Fruit fly (Drosophila melanogaster) whole organism, larva: ENCODE data around the gene CAH7.

ENCODE experiments used
- noc ChIP-seq: fragments of 200-800 bp; sonication (Bioruptor generic); optimal IDR thresholded peaks from 3 replicates; lab custom pipeline; 2019; ENCODE audit warnings: missing biosample characterization, mild to moderate bottlenecking, missing genetic modification characterization, moderate library complexity

CAH7 gene

DNA sequence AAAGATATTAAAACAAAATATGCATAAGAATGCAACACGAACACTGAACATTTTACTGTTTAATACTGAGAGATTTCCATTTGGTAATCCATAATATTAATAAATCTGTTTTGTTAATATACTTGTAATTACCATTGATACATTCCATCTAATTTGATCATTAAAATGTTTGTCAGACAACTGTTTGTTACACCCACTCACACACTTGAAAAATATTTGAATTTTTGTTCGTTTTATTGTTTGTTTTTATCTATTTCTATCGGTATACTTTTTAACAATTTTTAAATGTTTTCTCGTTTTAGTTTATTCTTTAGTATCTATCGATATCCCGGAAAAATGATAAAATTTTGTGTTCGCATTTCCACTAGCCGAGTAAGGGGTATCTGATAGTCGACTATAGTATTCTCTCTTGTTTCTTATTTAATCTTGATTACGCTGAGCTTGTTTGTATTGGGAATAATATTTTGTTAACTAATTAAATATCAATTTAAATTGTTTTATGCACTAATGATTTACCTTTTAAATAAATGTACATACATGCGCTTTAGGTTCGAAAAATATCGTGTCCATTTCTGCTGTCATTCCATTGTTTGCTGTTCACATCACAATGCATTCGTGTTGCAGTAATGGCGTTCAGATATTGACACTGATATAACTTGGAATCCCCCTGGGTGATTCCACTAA is 39.9 kb downstream of the CAH7 start, which contains the start of gene CG34303:
Gene CG34303, minus strand, starts transcription at position 51 of the 684 bp plus-strand sequence.
- TF ChIP-seq noc: no peak

DNA sequence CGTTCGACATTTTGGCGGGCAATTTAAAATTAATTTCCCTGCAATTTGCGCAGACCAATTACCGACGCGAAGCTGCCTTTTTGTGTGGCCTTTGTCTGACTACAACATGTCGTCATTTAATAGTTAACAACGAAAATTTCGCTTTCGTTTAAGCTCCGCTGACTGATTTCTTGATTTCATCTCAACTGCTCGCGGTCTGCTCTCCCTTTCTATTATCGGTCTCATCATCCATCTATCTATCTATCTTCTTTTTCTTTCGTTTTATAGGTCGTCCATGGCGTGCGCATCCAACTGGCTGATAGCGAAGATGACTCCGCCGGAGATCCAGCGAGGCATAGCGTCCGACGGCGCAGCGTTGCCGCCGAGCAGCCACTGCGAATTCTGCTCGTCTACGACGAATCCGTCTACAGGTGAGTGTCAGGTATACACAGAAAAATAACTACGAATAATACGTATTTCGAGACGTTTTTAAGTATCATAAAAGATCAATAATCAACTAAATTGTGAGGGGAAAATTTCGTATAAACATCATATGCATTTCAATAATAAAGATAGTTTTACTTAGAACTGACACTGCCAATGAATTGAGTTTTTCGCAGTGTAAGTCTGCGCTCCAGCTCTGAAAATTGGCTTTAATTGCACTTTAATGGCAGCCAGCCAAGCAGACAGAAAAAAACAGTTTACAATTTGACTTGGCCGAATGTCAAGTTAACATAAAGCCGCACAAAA is 42.1 kb downstream of the CAH7 start:
- no peak for TF ChIP-seq noc

DNA sequence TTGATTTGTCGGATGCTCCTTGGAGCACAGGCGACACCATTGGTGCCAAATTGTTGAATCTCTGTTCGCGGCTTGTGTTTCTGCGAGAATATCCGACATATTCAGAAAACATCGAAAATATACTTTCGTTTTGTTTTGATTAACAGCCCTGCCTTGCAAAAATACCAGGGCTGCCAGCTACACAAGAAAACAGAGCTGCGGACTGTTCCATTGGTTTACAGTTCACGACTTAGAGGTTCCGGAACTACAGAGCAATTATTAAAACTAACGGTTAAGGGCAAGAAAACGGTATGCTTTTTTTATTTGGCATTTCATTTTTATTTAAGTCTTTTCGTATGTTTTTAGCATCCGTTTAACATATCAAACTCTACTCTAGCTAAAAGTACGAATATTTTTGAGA is 49.1 kb downstream of the CAH7 start, which contains the start of gene CG6254:
Gene CG6254, minus strand, starts transcription at position 169 of the 400 bp plus-strand sequence.
- no peak for TF ChIP-seq noc

DNA sequence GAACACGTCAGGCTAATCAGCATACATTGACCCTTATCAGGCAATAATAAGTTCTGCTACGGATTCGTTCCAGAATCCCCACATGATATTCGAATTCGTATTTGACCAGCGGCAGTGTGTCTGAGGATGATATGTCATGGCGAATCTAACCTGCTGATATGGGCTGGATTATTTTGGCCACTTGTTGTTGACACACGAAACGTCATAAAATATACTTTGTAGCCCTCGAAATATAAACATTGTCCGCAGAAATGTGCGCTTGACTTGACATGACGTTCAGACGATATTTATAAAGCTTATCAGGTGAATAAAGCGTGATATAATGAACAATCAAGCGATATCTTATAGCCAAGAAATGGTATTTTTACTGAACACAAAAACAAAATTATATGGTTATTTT is 54.3 kb downstream of the CAH7 start:
- TF ChIP-seq noc: peak; percentile 74

DNA sequence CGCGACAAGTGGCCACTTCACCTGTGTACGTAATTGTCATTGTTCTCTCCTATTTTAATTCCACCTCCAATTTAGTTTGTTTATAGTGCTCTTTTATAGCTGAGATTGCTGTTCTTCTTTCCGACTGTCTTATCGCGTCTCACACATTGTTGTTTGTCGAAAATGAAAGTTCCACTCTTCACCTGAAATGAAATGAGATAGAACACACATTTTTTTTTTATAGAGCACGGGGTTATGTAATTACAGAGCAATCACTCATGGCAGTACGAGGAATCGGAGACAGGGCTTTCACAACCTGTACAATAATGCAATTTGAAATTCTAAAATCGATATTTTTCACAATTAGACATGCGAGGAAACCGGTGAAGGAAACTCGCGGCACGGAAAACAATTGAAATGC is 55.2 kb downstream of the CAH7 start:
- no peak for TF ChIP-seq noc

DNA sequence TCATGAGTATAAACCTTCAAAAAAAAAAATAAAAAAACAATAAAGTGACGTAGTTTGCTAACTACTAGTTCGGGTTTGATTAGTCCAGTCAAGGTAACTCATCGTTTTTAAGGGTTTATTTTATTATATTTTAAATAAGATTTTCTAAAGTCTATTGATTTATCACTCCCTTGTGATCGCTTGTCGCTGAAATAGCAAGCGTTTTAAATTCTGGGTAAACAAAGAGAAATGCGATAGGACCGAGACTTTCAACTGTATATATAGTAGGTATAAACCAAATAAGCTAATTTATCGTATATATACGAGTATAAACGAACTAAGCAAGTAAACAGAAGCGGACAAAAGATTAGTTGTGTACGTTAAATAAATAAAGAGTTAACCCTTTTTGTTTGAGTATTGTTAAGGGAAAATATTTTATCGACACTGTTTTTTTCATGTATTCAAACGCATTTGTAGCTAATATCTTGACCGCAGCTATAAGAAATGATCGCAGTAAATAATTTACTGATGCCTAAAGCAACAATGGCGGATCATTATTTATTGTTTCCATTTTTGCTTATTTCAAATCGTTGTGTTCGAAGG is 56.5 kb downstream of the CAH7 start:
- no peak for TF ChIP-seq noc

DNA sequence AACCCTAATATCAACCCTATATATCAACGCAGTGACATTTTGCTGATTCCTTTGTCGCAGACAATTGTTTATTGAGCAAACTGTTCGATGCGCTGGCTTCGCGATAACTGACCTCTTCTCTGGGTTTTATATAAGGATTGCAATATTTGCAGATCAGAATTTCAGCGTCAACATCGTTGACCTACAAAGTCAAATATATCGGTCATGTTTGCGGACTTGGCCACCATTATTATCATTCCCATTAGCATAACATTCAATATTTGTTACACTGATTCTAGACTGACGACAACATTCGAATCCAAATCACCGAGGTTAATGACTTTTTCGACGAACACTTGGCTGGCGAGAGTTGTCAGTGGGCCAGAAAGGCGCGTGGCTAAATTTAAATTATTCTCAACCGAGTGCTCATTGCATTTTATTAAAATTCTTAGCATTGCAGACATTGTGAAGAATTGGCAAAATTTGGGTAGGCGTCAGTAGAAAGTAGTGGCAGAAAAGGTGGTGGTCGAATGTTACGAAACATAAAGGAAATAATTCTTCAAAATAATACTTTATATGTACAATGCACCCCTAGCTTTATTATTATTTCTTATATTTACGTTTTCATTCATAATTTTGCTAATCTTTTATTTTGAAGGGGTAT is 57.2 kb downstream of the CAH7 start:
- TF ChIP-seq noc: no peak
